Worm (Caenorhabditis elegans) whole organism, L2 larva: ENCODE measurements around the gene F38E1.6.

Experiments used
- Y55F3AM.14 ChIP-seq: fragments of 200-800 bp; sonication (Bioruptor generic); optimal IDR thresholded peaks from 2 replicates; lab custom pipeline; 2018; ENCODE audit warnings: mild to moderate bottlenecking, missing genetic modification characterization, missing compliant biosample characterization
- nhr-77 ChIP-seq: fragments of 150-350 bp; optimal IDR thresholded peaks from 2 replicates; lab custom pipeline; 2014; ENCODE audit warnings: missing biosample characterization, missing genetic modification characterization
- zag-1 ChIP-seq: fragments of 150-350 bp; optimal IDR thresholded peaks from 2 replicates; lab custom pipeline; 2014; ENCODE audit warnings: missing biosample characterization, missing genetic modification characterization

DNA sequence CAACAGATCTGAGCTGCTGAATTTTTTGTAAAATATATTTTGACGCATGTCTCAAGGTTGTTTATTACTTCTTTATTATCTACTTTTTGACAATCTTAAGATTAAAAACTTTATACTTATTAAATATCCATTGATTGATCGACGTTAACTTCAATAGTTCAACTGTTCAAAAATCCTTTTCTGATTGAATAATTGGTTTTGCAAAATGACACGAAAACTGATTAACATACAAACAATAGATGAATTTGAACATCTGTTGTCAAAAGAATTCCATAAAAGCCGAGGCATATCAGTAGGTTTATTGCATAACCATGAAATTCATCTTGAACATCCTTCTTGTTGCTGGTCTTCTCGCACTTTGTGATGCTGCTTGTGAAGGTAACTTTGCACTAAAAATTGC, 48.7 kb upstream of the F38E1.6 start, which contains the start of gene W02D7.12:
- TF ChIP-seq Y55F3AM.14 (GFP tag; lab: Kevin White, UChicago), result no peak
- no peak for TF ChIP-seq zag-1 (tag; lab: Kevin White, UChicago)
- no peak for TF ChIP-seq nhr-77 (tag; lab: Kevin White, UChicago)
